Fruit fly (Drosophila melanogaster) whole organism: ENCODE data around the gene CG13054.

Source experiments
- CG8478 ChIP-seq: fragments of >200 bp; optimal IDR thresholded peaks from 2 replicates; lab custom pipeline; 2018; ENCODE audit warnings: inconsistent platforms
- Dll ChIP-seq: fragments of >200 bp; optimal IDR thresholded peaks from 2 replicates; lab custom pipeline; 2017
- pan ChIP-seq: fragments of >200 bp; optimal IDR thresholded peaks from 2 replicates; lab custom pipeline; 2017
- psq ChIP-seq: fragments of >200 bp; optimal IDR thresholded peaks from 2 replicates; lab custom pipeline; 2017
- usp ChIP-seq: fragments of >200 bp; optimal IDR thresholded peaks from 2 replicates; lab custom pipeline; 2017; ENCODE audit warnings: missing biosample characterization, missing genetic modification characterization, mixed read lengths

dm6 chr3L:16221278-16221677, 35.7 kb downstream of the CG13054 start:
- no peak for TF ChIP-seq usp (GFP tag; lab: Kevin White, UChicago)
- no peak for TF ChIP-seq pan (lab: Kevin White, UChicago)
- no peak for TF ChIP-seq CG8478 (lab: Kevin White, UChicago)
- no peak for TF ChIP-seq Dll (lab: Kevin White, UChicago)
- no peak for TF ChIP-seq psq (lab: Kevin White, UChicago)
